Fruit fly (Drosophila melanogaster) whole organism, embryonic: ENCODE results near the gene SPARC.

Experiments used
- Awh ChIP-seq: fragments of 200-800 bp; sonication (Bioruptor generic); IDR thresholded peaks from 2 replicates; pipeline ENCODE4, ENCODE4 v1.3.6; 2022; ENCODE audit warnings: missing biosample characterization, missing genetic modification characterization
- Bdp1 ChIP-seq: fragments of 200-800 bp; sonication (Bioruptor generic); optimal IDR thresholded peaks from 3 replicates; lab custom pipeline; 2016; ENCODE audit warnings: missing biosample characterization, missing genetic modification characterization
- CG10274 ChIP-seq: fragments of 200-800 bp; sonication (Bioruptor generic); optimal IDR thresholded peaks from 3 replicates; lab custom pipeline; 2017; ENCODE audit warnings: missing biosample characterization, mild to moderate bottlenecking, missing genetic modification characterization
- CG10431 ChIP-seq: fragments of 200-800 bp; sonication (Bioruptor generic); optimal IDR thresholded peaks from 3 replicates; lab custom pipeline; 2018; ENCODE audit warnings: missing biosample characterization, mild to moderate bottlenecking, missing genetic modification characterization
- CG12391 ChIP-seq: fragments of 200-800 bp; sonication (Bioruptor generic); optimal IDR thresholded peaks from 3 replicates; lab custom pipeline; 2018; ENCODE audit warnings: missing biosample characterization, mild to moderate bottlenecking, missing genetic modification characterization, moderate library complexity
- CG13624 ChIP-seq: fragments of 200-800 bp; sonication (Bioruptor generic); optimal IDR thresholded peaks from 2 replicates; lab custom pipeline; 2016; ENCODE audit warnings: missing biosample characterization, missing genetic modification characterization
- CG1529 ChIP-seq: fragments of 200-800 bp; sonication (Bioruptor generic); optimal IDR thresholded peaks from 3 replicates; lab custom pipeline; 2018; ENCODE audit warnings: missing biosample characterization, missing genetic modification characterization
- CG1602 ChIP-seq: fragments of 200-800 bp; sonication (Bioruptor generic); optimal IDR thresholded peaks from 3 replicates; lab custom pipeline; 2016; ENCODE audit warnings: missing biosample characterization, missing genetic modification characterization
- CG1603 ChIP-seq: fragments of 200-800 bp; sonication (Bioruptor generic); optimal IDR thresholded peaks from 2 replicates; lab custom pipeline; 2019; ENCODE audit warnings: missing biosample characterization, mild to moderate bottlenecking, missing genetic modification characterization, moderate library complexity
- CG17186 ChIP-seq: fragments of 200-800 bp; sonication (Bioruptor generic); optimal IDR thresholded peaks from 3 replicates; lab custom pipeline; 2017; ENCODE audit warnings: missing biosample characterization, missing genetic modification reagents, missing genetic modification characterization
- CG17612 ChIP-seq: fragments of 200-800 bp; sonication (Bioruptor generic); IDR thresholded peaks from 2 replicates; pipeline ENCODE4 v1.3.6; 2022; ENCODE audit warnings: missing biosample characterization, missing genetic modification characterization
- CG17802 ChIP-seq: fragments of 200-800 bp; sonication (Bioruptor generic); optimal IDR thresholded peaks from 2 replicates; lab custom pipeline; 2018; ENCODE audit warnings: missing biosample characterization, mild to moderate bottlenecking, missing genetic modification characterization, moderate library complexity
- CG1832 ChIP-seq: fragments of 200-800 bp; sonication (Bioruptor generic); optimal IDR thresholded peaks from 2 replicates; lab custom pipeline; 2017; ENCODE audit warnings: missing biosample characterization, mild to moderate bottlenecking, missing genetic modification characterization, inconsistent platforms
- CG30431 ChIP-seq: fragments of 200-800 bp; sonication (Bioruptor generic); optimal IDR thresholded peaks from 2 replicates; lab custom pipeline; 2017; ENCODE audit warnings: missing biosample characterization, missing genetic modification characterization
- CG31441 ChIP-seq: fragments of 200-800 bp; sonication (Bioruptor generic); IDR thresholded peaks from 2 replicates; pipeline ENCODE4 v1.3.6; 2022; ENCODE audit warnings: missing biosample characterization, missing genetic modification characterization
- CG34376 ChIP-seq: fragments of 200-800 bp; sonication (Bioruptor generic); optimal IDR thresholded peaks from 2 replicates; lab custom pipeline; 2018; ENCODE audit warnings: missing biosample characterization, mild to moderate bottlenecking, missing genetic modification characterization
- CG4424 ChIP-seq: fragments of 200-800 bp; sonication (Bioruptor generic); optimal IDR thresholded peaks from 3 replicates; lab custom pipeline; 2016; ENCODE audit warnings: missing biosample characterization, missing genetic modification characterization
- CG4707 ChIP-seq: fragments of 200-800 bp; sonication (Bioruptor generic); optimal IDR thresholded peaks from 2 replicates; lab custom pipeline; 2018; ENCODE audit warnings: missing biosample characterization, mild to moderate bottlenecking, missing genetic modification characterization, moderate library complexity
- CG6813 ChIP-seq: fragments of 200-800 bp; sonication (Bioruptor generic); optimal IDR thresholded peaks from 2 replicates; lab custom pipeline; 2017; ENCODE audit warnings: missing biosample characterization, missing genetic modification characterization, mild to moderate bottlenecking, moderate library complexity, missing genetic modification reagents
- CG9797 ChIP-seq: fragments of 200-800 bp; sonication (Bioruptor generic); optimal IDR thresholded peaks from 3 replicates; lab custom pipeline; 2018; ENCODE audit warnings: missing biosample characterization, mild to moderate bottlenecking, missing genetic modification characterization
- CrebB ChIP-seq: fragments of 200-800 bp; sonication (Bioruptor generic); optimal IDR thresholded peaks from 3 replicates; lab custom pipeline; 2018; ENCODE audit warnings: missing biosample characterization, mild to moderate bottlenecking, missing genetic modification characterization
- Dfd ChIP-seq, 2 experiments: fragments of >200 bp; optimal IDR thresholded peaks; 2 replicates each; lab custom pipeline; 2017; ENCODE audit warnings: missing biosample characterization in 2 of 2, missing genetic modification characterization in 2 of 2
- Dll ChIP-seq: fragments of 200-800 bp; sonication (Bioruptor generic); IDR thresholded peaks from 4 replicates; pipeline ENCODE4 v1.3.6; 2022; ENCODE audit warnings: missing biosample characterization, missing genetic modification characterization; ENCODE audit not compliant: partially characterized antibody
- Elba2 ChIP-seq: fragments of 200-800 bp; sonication (Bioruptor generic); optimal IDR thresholded peaks from 3 replicates; lab custom pipeline; 2016; ENCODE audit warnings: missing biosample characterization, missing genetic modification characterization
- Fer1 ChIP-seq: fragments of 200-800 bp; sonication (Bioruptor generic); optimal IDR thresholded peaks from 2 replicates; lab custom pipeline; 2017; ENCODE audit warnings: missing biosample characterization, mild to moderate bottlenecking, missing genetic modification characterization
- HLH4C ChIP-seq: fragments of 200-800 bp; sonication (Bioruptor generic); IDR thresholded peaks from 3 replicates; pipeline ENCODE4 v1.3.6; 2022; ENCODE audit warnings: missing biosample characterization, missing genetic modification characterization; ENCODE audit not compliant: partially characterized antibody
- HLHmδ ChIP-seq: fragments of 200-800 bp; sonication (Bioruptor generic); optimal IDR thresholded peaks from 2 replicates; lab custom pipeline; 2018; ENCODE audit warnings: missing biosample characterization, mild to moderate bottlenecking, missing genetic modification characterization, moderate library complexity
- Lpt ChIP-seq: fragments of >200 bp; optimal IDR thresholded peaks from 2 replicates; lab custom pipeline; 2018; ENCODE audit warnings: missing biosample characterization, missing genetic modification characterization
- NK7.1 ChIP-seq: fragments of 200-800 bp; sonication (Bioruptor generic); optimal IDR thresholded peaks from 3 replicates; lab custom pipeline; 2016; ENCODE audit warnings: missing biosample characterization, missing genetic modification characterization
- Scr ChIP-seq: fragments of 200-800 bp; sonication (Bioruptor generic); IDR thresholded peaks from 2 replicates; pipeline ENCODE4 v1.3.6; 2022; ENCODE audit warnings: missing biosample characterization, missing genetic modification characterization; ENCODE audit not compliant: partially characterized antibody
- Ssrp ChIP-seq: fragments of 200-800 bp; sonication (Bioruptor generic); optimal IDR thresholded peaks from 2 replicates; lab custom pipeline; 2018; ENCODE audit warnings: missing biosample characterization, mild to moderate bottlenecking, missing genetic modification characterization, moderate library complexity
- amos ChIP-seq: fragments of 200-800 bp; sonication (Bioruptor generic); IDR thresholded peaks from 2 replicates; pipeline ENCODE4 v1.3.6; 2022; ENCODE audit warnings: missing biosample characterization, missing genetic modification characterization; ENCODE audit not compliant: partially characterized antibody
- ap ChIP-seq: fragments of 200-800 bp; sonication (Bioruptor generic); IDR thresholded peaks from 2 replicates; pipeline ENCODE4 v1.3.6; 2022; ENCODE audit warnings: missing biosample characterization, missing genetic modification characterization
- az2 ChIP-seq: fragments of 200-800 bp; sonication (Bioruptor generic); optimal IDR thresholded peaks from 3 replicates; lab custom pipeline; 2016; ENCODE audit warnings: missing biosample characterization, missing genetic modification characterization
- cad ChIP-seq: fragments of >200 bp; optimal IDR thresholded peaks from 2 replicates; lab custom pipeline; 2017; ENCODE audit warnings: missing biosample characterization, missing genetic modification characterization
- emc ChIP-seq: fragments of 200-800 bp; sonication (Bioruptor generic); optimal IDR thresholded peaks from 2 replicates; lab custom pipeline; 2016; ENCODE audit warnings: missing biosample characterization, missing genetic modification characterization
- ems ChIP-seq: fragments of 200-800 bp; sonication (Bioruptor generic); optimal IDR thresholded peaks from 3 replicates; lab custom pipeline; 2016; ENCODE audit warnings: missing biosample characterization, missing genetic modification characterization
- ewg ChIP-seq: fragments of 200-800 bp; sonication (Bioruptor generic); optimal IDR thresholded peaks from 3 replicates; lab custom pipeline; 2017; ENCODE audit warnings: mild to moderate bottlenecking, missing biosample characterization, missing genetic modification reagents, missing genetic modification characterization
- gsb-n ChIP-seq: fragments of 200-800 bp; sonication (Bioruptor generic); optimal IDR thresholded peaks from 3 replicates; lab custom pipeline; 2018; ENCODE audit warnings: missing biosample characterization, mild to moderate bottlenecking, missing genetic modification characterization
- lbe ChIP-seq: fragments of 200-800 bp; sonication (Bioruptor generic); optimal IDR thresholded peaks from 2 replicates; lab custom pipeline; 2016; ENCODE audit warnings: missing biosample characterization, mild to moderate bottlenecking, missing genetic modification characterization
- org-1 ChIP-seq: fragments of 200-800 bp; sonication (Bioruptor generic); optimal IDR thresholded peaks from 2 replicates; lab custom pipeline; 2017; ENCODE audit warnings: missing biosample characterization, missing genetic modification characterization
- pb ChIP-seq: fragments of 200-800 bp; sonication (Bioruptor generic); optimal IDR thresholded peaks from 3 replicates; lab custom pipeline; 2016; ENCODE audit warnings: missing biosample characterization, missing genetic modification characterization
- psq ChIP-seq: fragments of 200-800 bp; sonication (Bioruptor generic); optimal IDR thresholded peaks from 2 replicates; lab custom pipeline; 2017; ENCODE audit warnings: missing biosample characterization, missing genetic modification characterization
- row ChIP-seq: fragments of 200-800 bp; sonication (Bioruptor generic); IDR thresholded peaks from 3 replicates; pipeline ENCODE4 v1.3.6; 2022; ENCODE audit warnings: missing biosample characterization, missing genetic modification characterization
- sc ChIP-seq, 3 experiments: fragments of >200 bp in 2 of 3; fragments of 200-800 bp in 1 of 3; sonication (Bioruptor generic) in 1 of 3; optimal IDR thresholded peaks; 2 replicates in 2 of 3; 3 replicates in 1 of 3; lab custom pipeline; 2017; ENCODE audit warnings: mild to moderate bottlenecking in 1 of 3, missing biosample characterization in 1 of 3, missing genetic modification characterization in 1 of 3, missing genetic modification reagents in 1 of 3
- slou ChIP-seq: fragments of 200-800 bp; sonication (Bioruptor generic); optimal IDR thresholded peaks from 3 replicates; lab custom pipeline; 2016; ENCODE audit warnings: missing biosample characterization, missing genetic modification characterization
- tgo ChIP-seq: fragments of 200-800 bp; sonication (Bioruptor generic); IDR thresholded peaks from 3 replicates; pipeline ENCODE4 v1.3.6; 2022; ENCODE audit warnings: missing biosample characterization, missing genetic modification characterization
- tll ChIP-seq, 2 experiments: fragments of 200-800 bp in 1 of 2; fragments of >200 bp in 1 of 2; sonication (Bioruptor generic) in 1 of 2; optimal IDR thresholded peaks; 2 replicates each; lab custom pipeline; 2017 to 2019; ENCODE audit warnings: missing biosample characterization in 2 of 2, missing genetic modification characterization in 2 of 2, mild to moderate bottlenecking in 1 of 2, moderate library complexity in 1 of 2
- ttk ChIP-seq: fragments of 200-800 bp; sonication (Bioruptor generic); IDR thresholded peaks from 2 replicates; pipeline ENCODE4 v2.1.2; 2022; ENCODE audit warnings: missing biosample characterization, missing genetic modification characterization
- zfh1 ChIP-seq: fragments of 200-800 bp; sonication (Bioruptor generic); IDR thresholded peaks from 3 replicates; pipeline ENCODE4 v1.3.6; 2022; ENCODE audit warnings: missing biosample characterization, missing genetic modification characterization

SPARC gene

DNA sequence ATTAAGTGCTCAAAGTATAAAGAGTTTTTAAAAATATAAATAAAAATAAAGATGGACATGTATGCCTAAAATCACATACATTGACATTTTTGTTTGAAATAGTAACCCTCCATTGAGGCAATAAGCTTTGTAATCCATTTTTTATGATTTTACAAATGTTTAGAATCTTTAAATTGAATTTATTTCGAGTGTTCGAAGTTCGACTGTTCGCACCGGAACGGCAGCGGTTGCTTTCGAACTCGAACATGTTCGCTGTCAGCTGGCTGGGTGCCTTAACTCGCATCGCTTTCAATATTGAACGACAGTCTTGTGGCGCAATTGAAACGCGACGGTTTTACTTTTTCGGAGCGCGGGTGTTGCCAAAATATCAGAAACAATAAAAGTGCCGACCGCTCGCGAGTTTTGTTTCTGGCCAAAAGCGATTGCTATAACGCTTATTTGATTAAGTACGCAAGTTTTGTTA lies 43.7 kb upstream of the SPARC start, which contains the start of gene CG46339 (continued):
- TF ChIP-seq sc (optimal IDR thresholded peaks at IDR 0.05; lab: Kevin White, UChicago) (no peak), sc (GFP tag; optimal IDR thresholded peaks at IDR 0.05; lab: Kevin White, UChicago) (no peak), ttk (GFP tag; lab: Robert Waterston, UW) (no peak), CG10431 (GFP tag; lab: Kevin White, UChicago) (peak; percentile 55), az2 (GFP tag; lab: Kevin White, UChicago) (no peak), Bdp1 (no peak), CG4707 (GFP tag; lab: Kevin White, UChicago) (peak; percentile 62), HLHmδ (peak; percentile 84), Dfd (GFP tag; optimal IDR thresholded peaks at IDR 0.05; lab: Kevin White, UChicago) (no peak), CrebB (tag; lab: Kevin White, UChicago) (peak; percentile 85), CG1529 (GFP tag; lab: Kevin White, UChicago) (no peak), Awh (no peak; the same call in 1 of the 2 replicates), CG17802 (no peak), CG6813 (GFP tag; lab: Kevin White, UChicago) (peak; percentile 84)

DNA sequence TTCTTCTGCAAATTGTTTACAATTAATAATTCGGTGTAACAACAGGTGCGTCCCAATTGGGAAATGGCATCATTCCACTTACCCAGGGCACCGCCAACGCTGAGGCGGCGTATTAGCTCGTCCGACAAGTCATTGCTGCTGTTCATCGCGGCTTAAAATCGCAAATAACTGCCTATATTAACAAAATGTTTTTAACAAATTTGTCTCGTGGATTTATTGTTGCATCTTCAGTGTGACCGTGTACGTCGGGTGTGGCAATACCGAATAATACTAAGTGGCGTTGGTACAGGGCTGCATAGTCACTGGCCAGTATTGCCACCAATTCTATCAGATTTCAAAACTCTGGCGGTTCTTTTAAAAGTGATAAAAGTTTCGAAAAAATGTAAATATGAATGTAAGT lies 40.8 kb upstream of the SPARC start, which contains the start of gene Ets97D:
Gene Ets97D (minus strand): TSS at position 272 of the 400 bp plus-strand sequence.
- TF ChIP-seq emc, result no peak
- no peak for TF ChIP-seq Ssrp (tag; lab: Kevin White, UChicago)
- TF ChIP-seq NK7.1, result no peak
- TF ChIP-seq HLH4C (GFP tag; lab: Robert Waterston, UW), result no peak
- no peak for TF ChIP-seq CG17612
- no peak for TF ChIP-seq CG1602 (GFP tag; lab: Kevin White, UChicago)
- TF ChIP-seq CG30431, result no peak
- no peak for TF ChIP-seq pb (GFP tag; lab: Kevin White, UChicago)
- peak; percentile 94 for TF ChIP-seq Elba2 (GFP tag; lab: Kevin White, UChicago)
- no peak for TF ChIP-seq ap
- TF ChIP-seq Lpt (GFP tag; lab: Kevin White, UChicago), result no peak
- no peak for TF ChIP-seq CG34376 (GFP tag; lab: Kevin White, UChicago)
- TF ChIP-seq tgo (GFP tag; lab: Robert Waterston, UW), result no peak
- TF ChIP-seq CG12391 (tag; lab: Kevin White, UChicago), result peak; percentile 16
- TF ChIP-seq CG1832 (GFP tag; lab: Kevin White, UChicago), result no peak
- TF ChIP-seq CG4424 (GFP tag; lab: Kevin White, UChicago), result no peak
- no peak for TF ChIP-seq gsb-n
- TF ChIP-seq slou (GFP tag; lab: Kevin White, UChicago), result no peak
- no peak for TF ChIP-seq CG31441 (GFP tag; lab: Robert Waterston, UW)
- peak; percentile 2 for TF ChIP-seq CG17186 (GFP tag; lab: Kevin White, UChicago)
- no peak for TF ChIP-seq org-1 (GFP tag; lab: Kevin White, UChicago)
- TF ChIP-seq zfh1 (GFP tag; lab: Robert Waterston, UW), result no peak
- no peak for TF ChIP-seq cad (GFP tag; lab: Kevin White, UChicago)
- TF ChIP-seq CG9797, result peak; percentile 83
- peak; percentile 43; the same call in 2 of the 4 replicates for TF ChIP-seq Dll (GFP tag; lab: Robert Waterston, UW)
- TF ChIP-seq amos (GFP tag; lab: Robert Waterston, UW), result no peak
- no peak for TF ChIP-seq CG6813 (GFP tag; lab: Kevin White, UChicago)
- TF ChIP-seq CG10274 (GFP tag; lab: Kevin White, UChicago), result no peak
- peak; percentile 83 for TF ChIP-seq CG1603 (tag; lab: Kevin White, UChicago)
- peak; percentile 19; the same call in 1 of the 2 replicates for TF ChIP-seq Scr (GFP tag; lab: Robert Waterston, UW)
- no peak for TF ChIP-seq lbe
- no peak for TF ChIP-seq psq
- TF ChIP-seq CG13624 (GFP tag; lab: Kevin White, UChicago), result no peak
- no peak for TF ChIP-seq tll (GFP tag; optimal IDR thresholded peaks at IDR 0.05; lab: Kevin White, UChicago)
- TF ChIP-seq Fer1 (GFP tag; lab: Kevin White, UChicago), result no peak
- TF ChIP-seq ewg (GFP tag; lab: Kevin White, UChicago), result no peak
- no peak for TF ChIP-seq ems (GFP tag; lab: Kevin White, UChicago)
- TF ChIP-seq row, result no peak
